Worm (Caenorhabditis elegans): ENCODE measurements around the gene srw-66.

- TF ChIP-seq fos-1 (tag; optimal IDR thresholded peaks at IDR 0.05) (no peak), elt-1 (tag; optimal IDR thresholded peaks at IDR 0.05) (no peak), pha-4 (tag; optimal IDR thresholded peaks at IDR 0.05) (no peak), nhr-12 (tag; optimal IDR thresholded peaks at IDR 0.05) (no peak), nhr-28 (tag; optimal IDR thresholded peaks at IDR 0.05) (no peak), egl-27 (tag; optimal IDR thresholded peaks at IDR 0.05) (no peak), ZK546.5 (tag; optimal IDR thresholded peaks at IDR 0.05) (no peak), tbx-2 (tag; optimal IDR thresholded peaks at IDR 0.05) (no peak), skn-1 (tag; optimal IDR thresholded peaks at IDR 0.05) (no peak), snpc-4 (tag; optimal IDR thresholded peaks at IDR 0.05) (no peak), nhr-23 (tag; optimal IDR thresholded peaks at IDR 0.05) (no peak), unc-39 (tag; optimal IDR thresholded peaks at IDR 0.05) (no peak), nhr-11 (tag; optimal IDR thresholded peaks at IDR 0.05) (no peak)
These were observed 43.5 kb upstream of the srw-66 start for ce11 chrII:1315245-1315644.

Data from whole organism, L3 larva.